Worm (Caenorhabditis elegans): ENCODE measurements around the gene R05F9.7.
A peak's percentile ranks its signal among the peaks of the same experiment; 100 is the strongest.

R05F9.7 gene

ce11 chrII:4904277-4904676 is 18.2 kb downstream of the R05F9.7 start:
- TF ChIP-seq unc-3 (GFP tag; conservative IDR thresholded peaks at IDR 0.05) (no peak), unc-3 (tag; optimal IDR thresholded peaks at IDR 0.05) (no peak), T23F11.4 (GFP tag; optimal IDR thresholded peaks at IDR 0.05) (no peak), nfya-1 (tag; optimal IDR thresholded peaks at IDR 0.05) (peak; percentile 87), ceh-24 (tag; optimal IDR thresholded peaks at IDR 0.05) (no peak), elt-4 (tag; optimal IDR thresholded peaks at IDR 0.05) (no peak), pax-1 (tag; optimal IDR thresholded peaks at IDR 0.05) (no peak), ceh-18 (tag; optimal IDR thresholded peaks at IDR 0.05) (peak; percentile 47), hlh-30 (tag; optimal IDR thresholded peaks at IDR 0.05; ENCODE audit: insufficient read depth) (peak; percentile 56), ceh-14 (tag; optimal IDR thresholded peaks at IDR 0.05) (no peak), unc-42 (tag; optimal IDR thresholded peaks at IDR 0.05) (peak; percentile 86), ceh-9 (tag; optimal IDR thresholded peaks at IDR 0.05) (no peak), lin-11 (tag; optimal IDR thresholded peaks at IDR 0.05) (no peak), ceh-30 (tag; optimal IDR thresholded peaks at IDR 0.05) (peak; percentile 47), pros-1 (tag; optimal IDR thresholded peaks at IDR 0.05) (no peak), dve-1 (tag; optimal IDR thresholded peaks at IDR 0.05) (peak; percentile 44), tbx-2 (tag; optimal IDR thresholded peaks at IDR 0.05) (peak; percentile 34), madf-2 (tag; optimal IDR thresholded peaks at IDR 0.05) (no peak), rnt-1 (tag; optimal IDR thresholded peaks at IDR 0.05) (peak; percentile 70), pha-4 (tag; optimal IDR thresholded peaks at IDR 0.05) (no peak), C38D4.7 (GFP tag; optimal IDR thresholded peaks at IDR 0.05) (no peak), unc-55 (GFP tag; optimal IDR thresholded peaks at IDR 0.05) (peak; percentile 98), ceh-31 (tag; optimal IDR thresholded peaks at IDR 0.05) (peak; percentile 64), elt-2 (tag; optimal IDR thresholded peaks at IDR 0.05) (peak; percentile 7), ets-4 (tag; optimal IDR thresholded peaks at IDR 0.05) (peak; percentile 1)

- TF ChIP-seq dmd-4 (tag; optimal IDR thresholded peaks at IDR 0.05; ENCODE audit: borderline replicate concordance): no peak
- TF ChIP-seq pqm-1 (tag; optimal IDR thresholded peaks at IDR 0.05): no peak
- no peak for TF ChIP-seq mec-3 (tag; optimal IDR thresholded peaks at IDR 0.05; ENCODE audit: borderline replicate concordance)
- TF ChIP-seq ceh-31 (tag; optimal IDR thresholded peaks at IDR 0.05): no peak
- TF ChIP-seq eyg-1 (tag; optimal IDR thresholded peaks at IDR 0.05): no peak
- TF ChIP-seq elt-2 (tag; optimal IDR thresholded peaks at IDR 0.05): no peak
- no peak for TF ChIP-seq hlh-15 (tag; optimal IDR thresholded peaks at IDR 0.05)
Measured at ce11 chrII:4904778-4905177, 18.7 kb downstream of the R05F9.7 start, which contains the start of gene btbd-10. TSS of gene btbd-10 (plus strand) at chrII:4905008.

ce11 chrII:4905331-4905730 is 19.3 kb downstream of the R05F9.7 start:
- TF ChIP-seq che-1 (tag; optimal IDR thresholded peaks at IDR 0.05) (no peak), ttx-3 (tag; optimal IDR thresholded peaks at IDR 0.05) (no peak), Y22D7AL.16 (tag; optimal IDR thresholded peaks at IDR 0.05) (no peak), ets-4 (tag; optimal IDR thresholded peaks at IDR 0.05) (no peak), hlh-6 (tag; optimal IDR thresholded peaks at IDR 0.05) (no peak)

ce11 chrII:4905883-4906282 is 19.8 kb downstream of the R05F9.7 start:
- TF ChIP-seq ceh-2 (tag; optimal IDR thresholded peaks at IDR 0.05): no peak
- no peak for TF ChIP-seq hlh-6 (tag; optimal IDR thresholded peaks at IDR 0.05)
- no peak for TF ChIP-seq unc-55 (GFP tag; optimal IDR thresholded peaks at IDR 0.05)
- TF ChIP-seq fkh-6 (tag; optimal IDR thresholded peaks at IDR 0.05): no peak
- TF ChIP-seq ets-4 (tag; optimal IDR thresholded peaks at IDR 0.05): no peak
- no peak for TF ChIP-seq ama-1 (optimal IDR thresholded peaks at IDR 0.05)
- no peak for TF ChIP-seq ceh-6 (GFP tag; optimal IDR thresholded peaks at IDR 0.05)
- TF ChIP-seq ceh-30 (tag; optimal IDR thresholded peaks at IDR 0.05): no peak
- no peak for TF ChIP-seq npax-4 (tag; optimal IDR thresholded peaks at IDR 0.05)
- TF ChIP-seq lin-11 (tag; optimal IDR thresholded peaks at IDR 0.05): no peak
- TF ChIP-seq C08G9.2 (tag; optimal IDR thresholded peaks at IDR 0.05): no peak
- no peak for TF ChIP-seq tbx-7 (tag; optimal IDR thresholded peaks at IDR 0.05)
- TF ChIP-seq ztf-16 (tag; optimal IDR thresholded peaks at IDR 0.05): no peak
- no peak for TF ChIP-seq T23F11.4 (GFP tag; optimal IDR thresholded peaks at IDR 0.05)
- TF ChIP-seq ceh-14 (tag; optimal IDR thresholded peaks at IDR 0.05): no peak
- TF ChIP-seq mec-3 (tag; optimal IDR thresholded peaks at IDR 0.05; ENCODE audit: borderline replicate concordance): no peak
- no peak for TF ChIP-seq K02D7.2 (tag; optimal IDR thresholded peaks at IDR 0.05)
- TF ChIP-seq ceh-19 (GFP tag; optimal IDR thresholded peaks at IDR 0.05): no peak
- no peak for TF ChIP-seq K09A11.1 (tag; optimal IDR thresholded peaks at IDR 0.05; ENCODE audit: insufficient read depth)
